Fruit fly (Drosophila melanogaster): ENCODE results near the gene CG4962.

dm6 chr3L:16319399-16319906 lies 24.1 kb upstream of the CG4962 start, which contains the start of the genes CG13041 and CG13060:
- TF ChIP-seq CTCF (optimal IDR thresholded peaks at IDR 0.05) (no peak), CG8478 (optimal IDR thresholded peaks at IDR 0.05) (no peak)

All from S2 (cell line).